Worm (Caenorhabditis elegans) whole organism, L4/young adult: ENCODE data around the gene cogc-4.

Experiments
- W03F9.2 ChIP-seq: fragments of 150-350 bp; optimal IDR thresholded peaks from 2 replicates; lab custom pipeline; 2014; ENCODE audit warnings: missing biosample characterization, missing genetic modification characterization
- him-1 ChIP-seq: sonication (generic microtip); optimal IDR thresholded peaks from 2 replicates; lab custom pipeline; 2016; ENCODE audit warnings: missing genotype, missing genetic modification reagents, missing genetic modification characterization, missing compliant biosample characterization

ce11 chrII:1400105-1400504 lies 3.1 kb upstream of the cogc-4 start, which contains the start of gene F54D12.1:
- TF ChIP-seq W03F9.2 (no peak), him-1 (tag; lab: Kevin White, UChicago) (no peak)
